Worm (Caenorhabditis elegans): ENCODE results near the gene Y56A3A.30.

ce11 chrIII:11948437-11948836 lies 30.4 kb downstream of the Y56A3A.30 start:
- TF ChIP-seq dao-5 (tag; optimal IDR thresholded peaks at IDR 0.05) (no peak), W03F9.2 (tag; optimal IDR thresholded peaks at IDR 0.05) (no peak)

All from whole organism, L4/young adult.